Worm (Caenorhabditis elegans): ENCODE results near the gene cest-26.

The cest-26 gene

ce11 chrX:4395073-4395850 is 42.2 kb downstream of the cest-26 start:
- TF ChIP-seq nhr-237 (tag; optimal IDR thresholded peaks at IDR 0.05) (no peak), mdt-29 (GFP tag; IDR thresholded peaks at IDR 0.05) (no peak), zfp-3 (GFP tag; conservative IDR thresholded peaks at IDR 0.05) (peak; percentile 55; the same call in 1 of the 2 replicates), lin-29 (GFP tag; IDR thresholded peaks at IDR 0.05) (peak; percentile 68; the same call in 1 of the 2 replicates), ceh-20 (GFP tag; IDR thresholded peaks at IDR 0.05) (0 out of 2 replicates have a peak, but pooled peaks have one; percentile 56), zfp-2 (tag; optimal IDR thresholded peaks at IDR 0.05) (peak; percentile 12), rbr-2 (tag; optimal IDR thresholded peaks at IDR 0.05) (peak; percentile 88), nhr-76 (tag; optimal IDR thresholded peaks at IDR 0.05) (no peak), skn-1 (tag; optimal IDR thresholded peaks at IDR 0.05) (no peak), mxl-2 (GFP tag; conservative IDR thresholded peaks at IDR 0.05) (no peak), ZK337.2 (GFP tag; IDR thresholded peaks at IDR 0.05) (no peak), mdl-1 (tag; optimal IDR thresholded peaks at IDR 0.05) (peak; percentile 0 to 50), gei-8 (GFP tag; optimal IDR thresholded peaks at IDR 0.05) (no peak), snpc-1.2 (GFP tag; IDR thresholded peaks at IDR 0.05) (no peak), F49E8.2 (tag; optimal IDR thresholded peaks at IDR 0.05; ENCODE audit: borderline replicate concordance) (no peak), Y75B8A.6 (GFP tag; IDR thresholded peaks at IDR 0.05) (no peak), nhr-28 (tag; optimal IDR thresholded peaks at IDR 0.05) (peak; percentile 69), fkh-10 (GFP tag; optimal IDR thresholded peaks at IDR 0.05) (peak; percentile 38), lin-13 (GFP tag; optimal IDR thresholded peaks at IDR 0.05) (peak; percentile 75), lin-15B (tag; optimal IDR thresholded peaks at IDR 0.05) (no peak), nhr-48 (tag; optimal IDR thresholded peaks at IDR 0.05) (peak; percentile 58), F26F4.8 (GFP tag; conservative IDR thresholded peaks at IDR 0.05) (no peak), mes-2 (tag; optimal IDR thresholded peaks at IDR 0.05; ENCODE audit: poor library complexity, severe bottlenecking) (peak; percentile 92), php-3 (GFP tag; IDR thresholded peaks at IDR 0.05) (peak; percentile 60; the same call in 1 of the 2 replicates), unc-39 (tag; optimal IDR thresholded peaks at IDR 0.05) (no peak), duxl-1 (tag; optimal IDR thresholded peaks at IDR 0.05; ENCODE audit: poor library complexity) (peak; percentile 95), hlh-11 (tag; optimal IDR thresholded peaks at IDR 0.05) (peak; percentile 83), Y5F2A.4 (GFP tag; optimal IDR thresholded peaks at IDR 0.05) (peak; percentile 65), cey-2 (tag; optimal IDR thresholded peaks at IDR 0.05; ENCODE audit: borderline replicate concordance, insufficient read depth) (no peak), daf-16 (GFP tag; optimal IDR thresholded peaks at IDR 0.05) (peak; percentile 33 to 89), daf-16 (tag; optimal IDR thresholded peaks at IDR 0.05) (peak; percentile 74), set-16 (GFP tag; IDR thresholded peaks at IDR 0.05) (no peak), nhr-25 (tag; optimal IDR thresholded peaks at IDR 0.05; ENCODE audit: borderline replicate concordance, insufficient read depth) (no peak), nhr-6 (tag; optimal IDR thresholded peaks at IDR 0.05) (peak; percentile 84), vab-7 (GFP tag; IDR thresholded peaks at IDR 0.05) (no peak), D1046.2 (GFP tag; IDR thresholded peaks at IDR 0.05) (no peak), unc-62 (GFP tag; optimal IDR thresholded peaks at IDR 0.05 in 1 of 2) (peak in 1 of 2 experiments; percentile 67), unc-62 (tag; optimal IDR thresholded peaks at IDR 0.05) (no peak), spr-1 (tag; optimal IDR thresholded peaks at IDR 0.05) (peak; percentile 84), lin-1 (GFP tag; IDR thresholded peaks at IDR 0.05) (no peak; the same call in 1 of the 2 replicates), ceh-44 (GFP tag; IDR thresholded peaks at IDR 0.05) (no peak), dmd-9 (GFP tag; IDR thresholded peaks at IDR 0.05) (0 out of 2 replicates have a peak, but pooled peaks have one; percentile 36), nhr-77 (tag; optimal IDR thresholded peaks at IDR 0.05) (peak; percentile 95), Y105C5A.15 (GFP tag; IDR thresholded peaks at IDR 0.05) (no peak), ZK546.5 (tag; optimal IDR thresholded peaks at IDR 0.05) (no peak), egl-43 (GFP tag; IDR thresholded peaks at IDR 0.05) (no peak), madf-5 (GFP tag; IDR thresholded peaks at IDR 0.05) (no peak), F37D6.2 (tag; optimal IDR thresholded peaks at IDR 0.05) (peak; percentile 58), aly-2 (tag; optimal IDR thresholded peaks at IDR 0.05) (no peak)

Data from whole organism, L4 larva.